Worm (Caenorhabditis elegans): ENCODE results near the gene clec-184.
A peak's percentile ranks its signal among the peaks of the same experiment; 100 is the strongest.

The clec-184 gene

DNA sequence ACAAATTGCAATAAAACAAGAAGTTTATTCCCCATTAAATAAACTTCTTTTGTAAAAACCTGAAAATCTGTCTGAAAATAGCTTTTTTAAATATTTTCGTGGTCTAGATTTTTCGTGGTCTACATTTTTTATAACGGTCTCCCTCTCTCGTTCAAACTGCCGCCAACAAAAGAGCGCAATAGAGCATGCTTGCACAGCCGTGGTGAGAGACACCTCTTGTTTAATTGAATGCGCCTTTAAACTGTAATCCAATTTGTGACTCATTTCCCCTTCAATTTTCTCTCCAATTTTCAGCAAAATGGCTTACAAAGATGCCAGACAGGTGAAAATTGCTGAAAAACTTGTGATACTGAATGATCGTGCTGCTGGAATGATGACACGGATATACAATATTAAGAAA, 28.3 kb upstream of the clec-184 start, which contains the start of gene gex-3 (continued):
- peak; percentile 11 for TF ChIP-seq ceh-43 (GFP tag; optimal IDR thresholded peaks at IDR 0.05)

DNA sequence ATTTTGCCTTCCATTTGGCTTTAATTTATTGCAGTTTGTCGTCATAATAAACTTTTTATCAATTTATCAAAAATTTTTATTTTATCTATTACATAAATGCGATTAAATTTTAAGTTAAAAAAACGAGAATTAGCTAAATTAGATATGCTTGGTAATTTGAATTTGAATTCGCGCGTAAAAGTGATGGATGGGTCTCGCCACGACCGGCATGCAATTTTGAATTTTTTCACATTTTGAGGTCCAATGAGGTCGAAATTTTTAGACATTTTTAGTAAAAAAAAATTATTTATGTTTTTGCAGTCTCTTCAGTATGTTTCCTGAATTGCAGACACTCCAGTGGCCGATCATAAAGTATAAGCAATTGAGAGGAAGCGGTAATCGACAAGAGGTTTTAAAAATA, 23.8 kb upstream of the clec-184 start, which contains the start of gene dsb-1:
Gene dsb-1, plus strand, starts transcription at position 301 of the 400 bp plus-strand sequence.
- TF ChIP-seq M03D4.4 (tag; optimal IDR thresholded peaks at IDR 0.05) = no peak
- no peak for TF ChIP-seq hlh-1 (tag; optimal IDR thresholded peaks at IDR 0.05)
- TF ChIP-seq lin-13 (tag; optimal IDR thresholded peaks at IDR 0.05) = no peak
- TF ChIP-seq cnd-1 (tag; optimal IDR thresholded peaks at IDR 0.05) = no peak
- no peak for TF ChIP-seq ceh-39 (tag; optimal IDR thresholded peaks at IDR 0.05)
- TF ChIP-seq unc-62 (GFP tag; optimal IDR thresholded peaks at IDR 0.05) = no peak

DNA sequence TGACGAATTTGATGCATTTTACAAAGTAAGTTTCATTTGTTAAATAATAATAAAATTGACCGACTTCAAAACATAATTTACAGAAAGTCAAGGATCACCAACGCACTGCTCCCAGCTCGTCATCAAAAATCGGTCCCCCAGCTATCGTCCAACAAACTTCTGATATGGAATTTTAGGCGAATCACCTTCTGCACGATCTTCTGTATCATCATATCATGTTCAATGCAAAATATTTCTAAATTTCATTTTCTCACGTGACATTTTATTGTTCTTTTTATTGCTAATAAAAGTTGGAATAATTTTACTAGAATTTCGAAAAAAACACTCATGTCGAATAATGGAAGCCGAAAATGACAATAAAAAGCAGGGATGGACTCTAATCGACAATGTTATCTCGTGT, 22.3 kb upstream of the clec-184 start, which contains the start of gene acl-13:
Gene acl-13, plus strand, starts transcription at position 301 of the 400 bp plus-strand sequence.
- TF ChIP-seq lin-32 (GFP tag; optimal IDR thresholded peaks at IDR 0.05) (no peak), ceh-43 (GFP tag; optimal IDR thresholded peaks at IDR 0.05) (no peak), ceh-39 (tag; optimal IDR thresholded peaks at IDR 0.05) (no peak), elt-1 (tag; optimal IDR thresholded peaks at IDR 0.05; ENCODE audit: borderline replicate concordance, insufficient read depth) (no peak), ceh-83 (GFP tag; optimal IDR thresholded peaks at IDR 0.05) (no peak), mls-2 (tag; optimal IDR thresholded peaks at IDR 0.05) (no peak), blmp-1 (tag; optimal IDR thresholded peaks at IDR 0.05) (no peak), pha-4 (tag; optimal IDR thresholded peaks at IDR 0.05) (no peak), unc-120 (tag; optimal IDR thresholded peaks at IDR 0.05; ENCODE audit: poor library complexity, severe bottlenecking) (no peak), unc-39 (tag; optimal IDR thresholded peaks at IDR 0.05) (no peak), ham-2 (GFP tag; optimal IDR thresholded peaks at IDR 0.05) (no peak)

DNA sequence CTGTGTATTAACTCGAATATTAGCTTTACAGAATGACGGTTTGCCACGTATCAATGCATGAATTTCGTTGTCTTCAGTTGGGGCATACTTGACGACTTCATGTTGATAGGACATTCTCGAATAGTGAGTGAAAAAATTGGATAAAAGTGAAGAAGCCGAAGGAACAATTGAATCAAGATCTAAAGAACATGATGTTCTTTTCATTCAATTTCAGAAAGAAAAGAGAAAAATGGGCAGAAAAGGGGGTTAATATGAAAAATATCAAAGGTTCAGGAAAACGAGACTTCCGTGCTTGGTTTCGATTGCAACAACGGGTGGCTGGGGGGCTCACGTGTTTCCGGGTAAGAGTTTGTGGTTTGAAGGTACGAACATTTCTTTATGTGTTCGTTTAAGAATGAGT, 17.8 kb upstream of the clec-184 start:
- TF ChIP-seq unc-120 (tag; optimal IDR thresholded peaks at IDR 0.05; ENCODE audit: poor library complexity, severe bottlenecking) (no peak), ceh-43 (GFP tag; optimal IDR thresholded peaks at IDR 0.05) (no peak), mep-1 (tag; optimal IDR thresholded peaks at IDR 0.05) (no peak), elt-1 (tag; optimal IDR thresholded peaks at IDR 0.05; ENCODE audit: borderline replicate concordance, insufficient read depth) (no peak), unc-62 (GFP tag; optimal IDR thresholded peaks at IDR 0.05) (no peak), nhr-2 (tag; optimal IDR thresholded peaks at IDR 0.05) (no peak), ceh-39 (tag; optimal IDR thresholded peaks at IDR 0.05) (no peak)

DNA sequence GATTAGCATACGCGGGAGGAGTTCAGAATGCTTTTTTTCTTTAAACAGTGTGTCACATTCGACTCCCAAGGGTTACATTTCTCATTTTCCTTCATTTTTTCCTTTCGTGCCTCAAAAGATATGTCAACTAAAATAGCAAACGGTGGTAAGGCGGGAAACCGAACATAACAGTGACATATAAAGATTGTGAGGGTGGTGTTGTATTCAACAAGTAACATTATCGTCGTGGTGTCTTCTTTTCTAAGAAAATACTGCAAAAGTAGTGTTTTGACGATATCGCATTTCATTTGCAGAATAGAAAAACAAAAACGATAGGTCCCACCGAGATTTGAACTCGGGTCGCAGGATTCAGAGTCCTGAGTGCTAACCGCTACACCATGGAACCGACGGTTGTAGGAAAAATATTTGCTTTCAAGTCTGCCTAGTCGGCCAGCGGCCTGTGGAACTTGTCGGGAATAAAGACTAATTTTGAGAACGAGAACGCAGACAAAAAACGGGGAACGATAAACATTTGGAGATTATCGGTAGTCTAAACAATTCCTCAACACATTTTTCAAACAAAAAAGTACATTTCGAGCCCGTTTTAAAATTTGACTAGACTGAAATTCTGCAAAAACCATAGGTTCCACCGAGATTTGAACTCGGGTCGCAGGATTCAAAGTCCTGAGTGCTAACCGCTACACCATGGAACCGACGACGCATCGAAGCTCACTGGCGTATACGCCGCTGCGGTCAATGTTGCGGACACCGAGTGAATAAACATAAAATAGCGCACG, 15.6 kb upstream of the clec-184 start:
- TF ChIP-seq ceh-83 (GFP tag; optimal IDR thresholded peaks at IDR 0.05) (peak; percentile 34), unc-39 (tag; optimal IDR thresholded peaks at IDR 0.05) (no peak), cnd-1 (tag; optimal IDR thresholded peaks at IDR 0.05) (peak; percentile 35), nhr-28 (tag; optimal IDR thresholded peaks at IDR 0.05) (no peak), lin-32 (GFP tag; optimal IDR thresholded peaks at IDR 0.05) (peak; percentile 63), sptf-1 (tag; optimal IDR thresholded peaks at IDR 0.05) (peak; percentile 52), flh-1 (GFP tag; optimal IDR thresholded peaks at IDR 0.05) (no peak), lsy-2 (tag; optimal IDR thresholded peaks at IDR 0.05) (no peak), M03D4.4 (tag; optimal IDR thresholded peaks at IDR 0.05) (peak; percentile 32), ceh-39 (tag; optimal IDR thresholded peaks at IDR 0.05) (no peak), ces-1 (GFP tag; optimal IDR thresholded peaks at IDR 0.05) (no peak), ztf-11 (tag; optimal IDR thresholded peaks at IDR 0.05) (no peak), ham-2 (GFP tag; optimal IDR thresholded peaks at IDR 0.05) (peak; percentile 48)

DNA sequence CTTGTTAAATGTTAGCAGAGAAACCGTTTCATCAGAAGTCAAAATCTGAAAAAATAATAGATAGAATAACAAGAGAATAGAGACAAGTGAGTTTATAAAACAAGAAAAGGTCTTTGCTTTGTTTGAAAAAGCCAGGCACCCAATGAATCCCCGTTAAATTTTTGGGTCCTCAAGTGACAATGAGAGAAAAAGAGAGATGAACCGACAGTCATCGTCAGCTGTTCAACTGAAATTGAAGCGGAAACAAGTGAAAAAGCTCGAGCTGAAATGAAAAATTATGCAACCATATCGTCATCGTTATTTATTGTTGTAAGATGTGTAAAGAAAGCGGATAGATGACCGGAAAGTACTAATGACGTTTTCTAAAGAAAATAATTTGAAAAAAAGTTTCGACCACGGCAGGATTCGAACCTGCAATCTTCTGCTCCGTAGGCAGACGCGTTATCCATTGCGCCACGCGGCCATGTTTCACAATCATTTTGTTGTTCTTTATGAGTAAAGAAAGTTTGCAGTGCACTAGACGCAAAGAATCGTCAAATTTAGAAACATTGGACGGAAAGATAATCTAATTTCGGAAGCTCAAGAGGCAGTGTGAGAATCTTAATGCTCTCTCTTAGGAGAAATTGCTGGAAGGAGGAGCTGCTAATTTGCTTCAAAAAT, 14.8 kb upstream of the clec-184 start, which contains the start of gene F08G5.3:
Gene F08G5.3, minus strand, starts transcription at position 51 of the 660 bp plus-strand sequence.
- TF ChIP-seq sptf-1 (tag; optimal IDR thresholded peaks at IDR 0.05) (peak; percentile 31), cnd-1 (tag; optimal IDR thresholded peaks at IDR 0.05) (no peak), nhr-28 (tag; optimal IDR thresholded peaks at IDR 0.05) (no peak), nhr-76 (tag; optimal IDR thresholded peaks at IDR 0.05) (no peak), mls-2 (tag; optimal IDR thresholded peaks at IDR 0.05) (no peak), blmp-1 (tag; optimal IDR thresholded peaks at IDR 0.05) (no peak), tbx-8 (GFP tag; optimal IDR thresholded peaks at IDR 0.05) (no peak), nhr-2 (tag; optimal IDR thresholded peaks at IDR 0.05) (no peak), mep-1 (tag; optimal IDR thresholded peaks at IDR 0.05) (no peak), ces-1 (GFP tag; optimal IDR thresholded peaks at IDR 0.05) (peak; percentile 70), elt-1 (tag; optimal IDR thresholded peaks at IDR 0.05; ENCODE audit: borderline replicate concordance, insufficient read depth) (no peak), ceh-43 (GFP tag; optimal IDR thresholded peaks at IDR 0.05) (no peak), unc-120 (tag; optimal IDR thresholded peaks at IDR 0.05; ENCODE audit: poor library complexity, severe bottlenecking) (peak; percentile 39), lin-13 (tag; optimal IDR thresholded peaks at IDR 0.05) (no peak), ztf-11 (tag; optimal IDR thresholded peaks at IDR 0.05) (no peak), unc-62 (GFP tag; optimal IDR thresholded peaks at IDR 0.05) (no peak), unc-39 (tag; optimal IDR thresholded peaks at IDR 0.05) (no peak), bed-3 (GFP tag; optimal IDR thresholded peaks at IDR 0.05) (no peak), snpc-4 (tag; optimal IDR thresholded peaks at IDR 0.05) (no peak), mab-5 (tag; optimal IDR thresholded peaks at IDR 0.05) (no peak), pha-4 (tag; optimal IDR thresholded peaks at IDR 0.05) (no peak), elt-3 (tag; optimal IDR thresholded peaks at IDR 0.05) (no peak), ceh-83 (GFP tag; optimal IDR thresholded peaks at IDR 0.05) (no peak), hlh-1 (tag; optimal IDR thresholded peaks at IDR 0.05) (peak; percentile 44), ceh-39 (tag; optimal IDR thresholded peaks at IDR 0.05) (no peak), ham-2 (GFP tag; optimal IDR thresholded peaks at IDR 0.05) (no peak), lsy-2 (tag; optimal IDR thresholded peaks at IDR 0.05) (no peak), drap-1 (GFP tag; optimal IDR thresholded peaks at IDR 0.05) (peak; percentile 4), flh-1 (GFP tag; optimal IDR thresholded peaks at IDR 0.05) (no peak), sem-2 (GFP tag; optimal IDR thresholded peaks at IDR 0.05) (no peak)

All from whole organism, mixed stage, embryonic.